Worm (Caenorhabditis elegans) whole organism, young adult: ENCODE results near the gene phat-6.

Experiments used
- F10E7.11 ChIP-seq: sonication (generic microtip); optimal IDR thresholded peaks from 2 replicates; lab custom pipeline; 2017; ENCODE audit warnings: mild to moderate bottlenecking, missing genetic modification characterization, moderate library complexity, missing compliant biosample characterization
- F22D6.2 ChIP-seq: sonication (generic microtip); optimal IDR thresholded peaks from 2 replicates; lab custom pipeline; 2016; ENCODE audit warnings: mild to moderate bottlenecking, missing genetic modification characterization, missing compliant biosample characterization
- F23B12.7 ChIP-seq: sonication (generic microtip); optimal IDR thresholded peaks from 2 replicates; lab custom pipeline; 2017; ENCODE audit warnings: missing genetic modification characterization, mild to moderate bottlenecking, missing compliant biosample characterization, antibody characterized with exemption, moderate library complexity; ENCODE audit not compliant: insufficient read depth
- F39B2.1 ChIP-seq: fragments of 200-800 bp; sonication (Bioruptor generic); IDR thresholded peaks from 2 replicates; pipeline ENCODE4 v1.3.6; 2022; ENCODE audit warnings: missing genetic modification reagents, missing genetic modification characterization, missing compliant biosample characterization
- F49E8.2 ChIP-seq: sonication (generic microtip); optimal IDR thresholded peaks from 3 replicates; lab custom pipeline; 2017; ENCODE audit warnings: missing genetic modification characterization, mild to moderate bottlenecking, missing compliant biosample characterization, antibody characterized with exemption, moderate library complexity; ENCODE audit not compliant: insufficient read depth
- K12H6.12 ChIP-seq: fragments of 200-800 bp; sonication (Bioruptor generic); optimal IDR thresholded peaks from 2 replicates; lab custom pipeline; 2018; ENCODE audit warnings: mild to moderate bottlenecking, missing genetic modification characterization, missing compliant biosample characterization
- T07F8.4 ChIP-seq: sonication (generic microtip); optimal IDR thresholded peaks from 2 replicates; lab custom pipeline; 2016; ENCODE audit warnings: mild to moderate bottlenecking, missing genetic modification characterization, moderate library complexity, missing compliant biosample characterization
- T26A5.8 ChIP-seq: sonication (generic microtip); optimal IDR thresholded peaks from 2 replicates; lab custom pipeline; 2016; ENCODE audit warnings: missing genetic modification characterization, missing compliant biosample characterization
- ama-1 ChIP-seq, 3 experiments: fragments of 150-350 bp in 1 of 3; sonication (generic microtip) in 2 of 3; optimal IDR thresholded peaks; 2 replicates each; lab custom pipeline; 2014 to 2018; ENCODE audit warnings: missing biosample characterization in 2 of 3, missing genetic modification characterization in 2 of 3, missing genetic modification reagents in 2 of 3
- athp-1 ChIP-seq: sonication (generic microtip); optimal IDR thresholded peaks from 2 replicates; lab custom pipeline; 2017; ENCODE audit warnings: mild to moderate bottlenecking, missing genetic modification characterization, missing compliant biosample characterization
- attf-3 ChIP-seq: fragments of 200-800 bp; sonication (Bioruptor generic); conservative IDR thresholded peaks from 2 replicates; pipeline ENCODE4 v1.3.6; 2022; ENCODE audit warnings: missing genetic modification reagents, missing genetic modification characterization, missing compliant biosample characterization
- attf-6 ChIP-seq: fragments of 200-800 bp; sonication (Bioruptor generic); IDR thresholded peaks from 2 replicates; pipeline ENCODE4 v1.3.6; 2022; ENCODE audit warnings: missing genetic modification reagents, missing genetic modification characterization, missing compliant biosample characterization
- bed-1 ChIP-seq: fragments of 200-800 bp; sonication (Bioruptor generic); IDR thresholded peaks from 2 replicates; pipeline ENCODE4 v1.3.6; 2022; ENCODE audit warnings: missing genetic modification reagents, missing genetic modification characterization, missing compliant biosample characterization
- cebp-1 ChIP-seq, 2 experiments: fragments of 200-800 bp in 1 of 2; sonication (Bioruptor generic) in 1 of 2; sonication (generic microtip) in 1 of 2; IDR thresholded peaks in 1 of 2; optimal IDR thresholded peaks in 1 of 2; 2 replicates each; pipeline versions ENCODE4 v1.3.6 to Lab custom; 2017 to 2022; ENCODE audit warnings: missing compliant biosample characterization in 2 of 2, missing genetic modification characterization in 2 of 2, mild to moderate bottlenecking in 1 of 2, missing genetic modification reagents in 1 of 2, moderate library complexity in 1 of 2
- ceh-27 ChIP-seq: fragments of 200-800 bp; sonication (Bioruptor generic); optimal IDR thresholded peaks from 2 replicates; lab custom pipeline; 2018; ENCODE audit warnings: mild to moderate bottlenecking, missing genetic modification characterization, moderate library complexity, missing compliant biosample characterization
- chd-7 ChIP-seq: sonication (generic microtip); optimal IDR thresholded peaks from 2 replicates; lab custom pipeline; 2016; ENCODE audit warnings: mild to moderate bottlenecking, missing genetic modification characterization, moderate library complexity, missing compliant biosample characterization
- dox-1 ChIP-seq: fragments of 200-800 bp; sonication (Bioruptor generic); IDR thresholded peaks from 2 replicates; pipeline ENCODE4 v1.3.6; 2022; ENCODE audit warnings: missing genetic modification reagents, missing genetic modification characterization, missing compliant biosample characterization
- dpl-1 ChIP-seq: fragments of 150-350 bp; optimal IDR thresholded peaks from 2 replicates; lab custom pipeline; 2014; ENCODE audit warnings: missing biosample characterization, missing genetic modification reagents, missing genetic modification characterization
- efl-1 ChIP-seq: fragments of 150-350 bp; optimal IDR thresholded peaks from 2 replicates; lab custom pipeline; 2014; ENCODE audit warnings: missing biosample characterization, missing genetic modification reagents, missing genetic modification characterization
- ets-4 ChIP-seq: fragments of 200-800 bp; sonication (Bioruptor generic); optimal IDR thresholded peaks from 2 replicates; lab custom pipeline; 2018; ENCODE audit warnings: mild to moderate bottlenecking, missing genetic modification characterization, missing compliant biosample characterization
- hlh-26 ChIP-seq: fragments of 200-800 bp; sonication (Bioruptor generic); conservative IDR thresholded peaks from 2 replicates; pipeline ENCODE4 v1.3.6; 2022; ENCODE audit warnings: missing genetic modification reagents, missing genetic modification characterization, missing compliant biosample characterization
- hmg-1.2 ChIP-seq: fragments of 200-800 bp; sonication (Bioruptor generic); IDR thresholded peaks from 2 replicates; pipeline ENCODE4 v1.3.6; 2022; ENCODE audit warnings: missing genetic modification reagents, missing genetic modification characterization, missing compliant biosample characterization
- hrde-1 ChIP-seq: sonication (generic microtip); optimal IDR thresholded peaks from 2 replicates; lab custom pipeline; 2016; ENCODE audit warnings: missing genetic modification characterization, mild to moderate bottlenecking, missing compliant biosample characterization, moderate library complexity, missing genotype, missing genetic modification reagents, borderline replicate concordance
- hsf-1 ChIP-seq: fragments of 200-800 bp; sonication (Bioruptor generic); IDR thresholded peaks from 2 replicates; pipeline ENCODE4 v1.3.6; 2022; ENCODE audit warnings: missing genetic modification reagents, missing genetic modification characterization, missing compliant biosample characterization
- let-607 ChIP-seq, 2 experiments: fragments of 200-800 bp in 1 of 2; sonication (Bioruptor generic) in 1 of 2; sonication (generic microtip) in 1 of 2; optimal IDR thresholded peaks; 2 replicates each; lab custom pipeline; 2016 to 2018; ENCODE audit warnings: mild to moderate bottlenecking in 2 of 2, missing compliant biosample characterization in 2 of 2, missing genetic modification characterization in 2 of 2, moderate library complexity in 2 of 2, missing genotype in 1 of 2
- lin-26 ChIP-seq: fragments of 200-800 bp; sonication (Bioruptor generic); IDR thresholded peaks from 2 replicates; pipeline ENCODE4 v1.3.6; 2022; ENCODE audit warnings: missing genetic modification reagents, missing genetic modification characterization, missing compliant biosample characterization
- lin-40 ChIP-seq: sonication (generic microtip); optimal IDR thresholded peaks from 2 replicates; lab custom pipeline; 2016; ENCODE audit warnings: missing genetic modification characterization, mild to moderate bottlenecking, missing compliant biosample characterization, missing genotype, missing genetic modification reagents
- lir-1 ChIP-seq: fragments of 200-800 bp; sonication (Bioruptor generic); conservative IDR thresholded peaks from 2 replicates; pipeline ENCODE4 v1.3.6; 2022; ENCODE audit warnings: missing genetic modification reagents, missing genetic modification characterization, missing compliant biosample characterization
- lsy-27 ChIP-seq: sonication (generic microtip); optimal IDR thresholded peaks from 2 replicates; lab custom pipeline; 2017; ENCODE audit warnings: missing genetic modification characterization, mild to moderate bottlenecking, missing compliant biosample characterization, antibody characterized with exemption, missing genotype, borderline replicate concordance; ENCODE audit not compliant: insufficient read depth
- madf-10 ChIP-seq: sonication (generic microtip); optimal IDR thresholded peaks from 2 replicates; lab custom pipeline; 2016; ENCODE audit warnings: mild to moderate bottlenecking, missing genetic modification characterization, missing compliant biosample characterization
- mel-28 ChIP-seq: sonication (generic microtip); optimal IDR thresholded peaks from 2 replicates; lab custom pipeline; 2016; ENCODE audit warnings: borderline replicate concordance, mild to moderate bottlenecking, missing genetic modification characterization, missing compliant biosample characterization
- mes-4 ChIP-seq: sonication (generic microtip); optimal IDR thresholded peaks from 2 replicates; lab custom pipeline; 2016; ENCODE audit warnings: missing genotype, missing genetic modification characterization, missing compliant biosample characterization
- nfya-2 ChIP-seq: fragments of 200-800 bp; sonication (Bioruptor generic); IDR thresholded peaks from 2 replicates; pipeline ENCODE4 v1.3.6; 2022; ENCODE audit warnings: missing genetic modification reagents, missing genetic modification characterization, missing compliant biosample characterization
- nhr-120 ChIP-seq: fragments of 200-800 bp; sonication (Bioruptor generic); IDR thresholded peaks from 2 replicates; pipeline ENCODE4 v1.3.6; 2022; ENCODE audit warnings: missing genetic modification characterization, missing compliant biosample characterization
- nhr-80 ChIP-seq: sonication (generic microtip); optimal IDR thresholded peaks from 2 replicates; lab custom pipeline; 2016; ENCODE audit warnings: missing genetic modification characterization, missing compliant biosample characterization
- pbrm-1 ChIP-seq: fragments of 200-800 bp; sonication (Bioruptor generic); IDR thresholded peaks from 2 replicates; pipeline ENCODE4 v1.3.6; 2022; ENCODE audit warnings: missing genetic modification reagents, missing genetic modification characterization, missing compliant biosample characterization
- pha-4 ChIP-seq: fragments of 150-350 bp; sonication (generic microtip); optimal IDR thresholded peaks from 2 replicates; lab custom pipeline; 2014; ENCODE audit warnings: missing biosample characterization, missing genetic modification reagents, missing genetic modification characterization
- rec-8 ChIP-seq, 2 experiments: sonication (generic microtip); optimal IDR thresholded peaks; 2 replicates each; lab custom pipeline; 2016; ENCODE audit warnings: mild to moderate bottlenecking in 2 of 2, missing genetic modification characterization in 2 of 2, missing genetic modification reagents in 2 of 2, missing genotype in 2 of 2, missing biosample characterization in 1 of 2, missing compliant biosample characterization in 1 of 2, moderate library complexity in 1 of 2
- sea-2 ChIP-seq: fragments of 200-800 bp; sonication (Bioruptor generic); IDR thresholded peaks from 2 replicates; pipeline ENCODE4 v1.3.6; 2022; ENCODE audit warnings: missing genetic modification characterization, missing compliant biosample characterization
- snpc-4 ChIP-seq, 5 experiments: fragments of 150-350 bp in 1 of 5; sonication (generic microtip) in 4 of 5; optimal IDR thresholded peaks; 2 replicates each; lab custom pipeline; 2014 to 2018; ENCODE audit warnings: missing genetic modification characterization in 5 of 5, missing biosample characterization in 3 of 5, antibody characterized with exemption in 2 of 5, mild to moderate bottlenecking in 2 of 5, missing compliant biosample characterization in 2 of 5, missing genotype in 2 of 5, moderate library complexity in 2 of 5, missing genetic modification reagents in 1 of 5
- sptf-2 ChIP-seq: fragments of 200-800 bp; sonication (Bioruptor generic); optimal IDR thresholded peaks from 2 replicates; lab custom pipeline; 2018; ENCODE audit warnings: mild to moderate bottlenecking, missing genetic modification characterization, missing compliant biosample characterization
- ztf-25 ChIP-seq: fragments of 200-800 bp; sonication (Bioruptor generic); IDR thresholded peaks from 2 replicates; pipeline ENCODE4 v1.3.6; 2022; ENCODE audit warnings: missing genetic modification reagents, missing genetic modification characterization, missing compliant biosample characterization
- ztf-6 ChIP-seq: fragments of 200-800 bp; sonication (Bioruptor generic); IDR thresholded peaks from 2 replicates; pipeline ENCODE4 v1.3.6; 2022; ENCODE audit warnings: missing genetic modification reagents, missing genetic modification characterization, missing compliant biosample characterization

Gene phat-6

DNA sequence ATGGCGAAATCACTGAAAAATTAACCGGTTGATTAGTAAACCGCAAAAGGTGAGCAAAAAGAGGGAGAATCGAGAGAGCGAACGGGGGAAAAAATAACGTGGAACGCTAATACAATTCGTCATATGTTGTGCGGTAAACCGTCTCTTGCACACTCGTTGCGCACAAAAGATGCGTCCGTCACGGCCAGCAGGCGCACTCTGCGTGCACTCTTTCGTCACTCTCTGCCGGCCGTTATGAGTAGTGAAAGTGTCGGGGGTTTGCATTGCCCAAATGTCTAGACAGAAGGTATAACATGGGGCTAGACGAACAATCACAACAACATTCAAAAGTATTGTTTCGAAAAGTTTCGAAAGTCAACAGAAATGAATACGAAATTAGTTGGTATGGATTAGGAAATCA lies 12.7 kb downstream of the phat-6 start, which contains the start of gene pkhm-2 (continued):
- TF ChIP-seq ztf-6 (GFP tag; lab: Robert Waterston, UW) (no peak), F22D6.2 (peak; percentile 6), mes-4 (tag; lab: Kevin White, UChicago) (no peak), bed-1 (GFP tag; lab: Robert Waterston, UW) (no peak), hmg-1.2 (GFP tag; lab: Robert Waterston, UW) (peak; percentile 61), madf-10 (peak; percentile 31), lin-40 (tag; lab: Kevin White, UChicago) (peak; percentile 93), attf-6 (GFP tag; lab: Robert Waterston, UW) (no peak), hrde-1 (tag; lab: Kevin White, UChicago) (no peak), lin-26 (peak; percentile 69), ceh-27 (GFP tag; lab: Kevin White, UChicago) (peak; percentile 88), cebp-1 (GFP tag; IDR thresholded peaks at IDR 0.05; lab: Robert Waterston, UW) (peak; percentile 92), cebp-1 (tag; optimal IDR thresholded peaks at IDR 0.05; lab: Kevin White, UChicago) (peak; percentile 98), ets-4 (GFP tag; lab: Kevin White, UChicago) (peak; percentile 89), efl-1 (GFP tag; lab: Kevin White, UChicago) (no peak), pha-4 (tag; lab: Kevin White, UChicago) (no peak), F49E8.2 (tag; lab: Kevin White, UChicago) (no peak), mel-28 (tag; lab: Kevin White, UChicago) (no peak), hlh-26 (no peak), T07F8.4 (tag; lab: Kevin White, UChicago) (no peak), nhr-120 (GFP tag; lab: Robert Waterston, UW) (no peak), nfya-2 (GFP tag; lab: Robert Waterston, UW) (no peak), lir-1 (GFP tag; lab: Robert Waterston, UW) (peak; percentile 18; the same call in 1 of the 2 replicates), nhr-80 (peak; percentile 93), chd-7 (tag; lab: Kevin White, UChicago) (peak; percentile 75), K12H6.12 (tag; lab: Kevin White, UChicago) (peak; percentile 46), athp-1 (tag; lab: Kevin White, UChicago) (no peak), hsf-1 (no peak), ztf-25 (GFP tag; lab: Robert Waterston, UW) (no peak), lsy-27 (tag; lab: Kevin White, UChicago) (no peak), rec-8 (tag; optimal IDR thresholded peaks at IDR 0.05; lab: Kevin White, UChicago) (no peak), pbrm-1 (GFP tag; lab: Robert Waterston, UW) (peak; percentile 88), attf-3 (0 out of 2 replicates have a peak, but pooled peaks have one; percentile 50), sea-2 (GFP tag; lab: Robert Waterston, UW) (no peak)

DNA sequence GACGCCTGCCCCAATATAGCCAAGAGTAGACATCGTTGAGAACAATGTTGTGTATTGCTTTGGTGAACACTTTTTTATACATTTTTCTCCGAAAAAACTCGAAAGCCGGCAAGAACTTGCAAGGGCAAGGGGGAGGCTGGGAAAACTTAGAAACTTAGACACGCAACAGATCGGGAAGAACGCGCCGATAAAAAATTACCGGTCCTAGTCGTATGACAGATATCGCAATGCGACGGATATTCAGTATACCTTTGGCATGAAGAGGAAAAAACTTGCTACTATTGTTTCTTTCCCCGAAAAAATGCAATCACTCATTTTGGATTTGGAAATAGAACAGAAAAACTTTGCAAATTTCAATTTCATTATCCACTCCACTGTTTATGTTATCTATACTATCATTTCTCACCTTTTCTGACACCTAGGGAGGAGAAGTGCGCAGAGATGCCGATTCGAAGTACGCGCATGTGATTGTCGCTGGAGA lies 17.7 kb downstream of the phat-6 start, which contains the start of gene col-41:
TSS of gene col-41 (minus strand) at position 51 of the 481 bp plus-strand sequence.
- TF ChIP-seq snpc-4 (GFP tag; optimal IDR thresholded peaks at IDR 0.05; lab: Kevin White, UChicago) (no peak), snpc-4 (tag; optimal IDR thresholded peaks at IDR 0.05; lab: Kevin White, UChicago) (no peak), dox-1 (GFP tag; lab: Robert Waterston, UW) (no peak), let-607 (tag; optimal IDR thresholded peaks at IDR 0.05; lab: Kevin White, UChicago) (no peak), efl-1 (GFP tag; lab: Kevin White, UChicago) (no peak), ets-4 (GFP tag; lab: Kevin White, UChicago) (no peak), ama-1 (optimal IDR thresholded peaks at IDR 0.05; lab: Kevin White, UChicago) (no peak), ama-1 (GFP tag; optimal IDR thresholded peaks at IDR 0.05; lab: Kevin White, UChicago) (no peak), F23B12.7 (no peak), F39B2.1 (no peak), ztf-25 (GFP tag; lab: Robert Waterston, UW) (no peak), T26A5.8 (tag; lab: Kevin White, UChicago) (no peak), attf-6 (GFP tag; lab: Robert Waterston, UW) (no peak), pbrm-1 (GFP tag; lab: Robert Waterston, UW) (no peak), sptf-2 (GFP tag; lab: Kevin White, UChicago) (no peak), F10E7.11 (no peak), dpl-1 (GFP tag; lab: Kevin White, UChicago) (no peak), lin-40 (tag; lab: Kevin White, UChicago) (no peak)
